Worm (Caenorhabditis elegans) whole organism, early embryonic: ENCODE measurements around the gene dpl-1.

Source experiments
- B0310.2 ChIP-seq: sonication (generic microtip); optimal IDR thresholded peaks from 2 replicates; lab custom pipeline; 2016; ENCODE audit warnings: mild to moderate bottlenecking, missing genetic modification characterization, missing compliant biosample characterization
- F13C5.2 ChIP-seq: sonication (generic microtip); optimal IDR thresholded peaks from 2 replicates; lab custom pipeline; 2017; ENCODE audit warnings: mild to moderate bottlenecking, missing genetic modification characterization, inconsistent platforms, missing compliant biosample characterization
- aly-1 ChIP-seq: sonication (generic microtip); optimal IDR thresholded peaks from 2 replicates; lab custom pipeline; 2016; ENCODE audit warnings: missing genetic modification characterization, missing compliant biosample characterization
- ama-1 ChIP-seq: fragments of 150-350 bp; optimal IDR thresholded peaks from 2 replicates; lab custom pipeline; 2014
- ceh-13 ChIP-seq: fragments of 200-800 bp; sonication (Bioruptor generic); optimal IDR thresholded peaks from 2 replicates; lab custom pipeline; 2018; ENCODE audit warnings: mild to moderate bottlenecking, missing genetic modification characterization, missing compliant biosample characterization
- ceh-36 ChIP-seq: sonication (generic microtip); optimal IDR thresholded peaks from 2 replicates; lab custom pipeline; 2016; ENCODE audit warnings: missing genetic modification characterization, inconsistent platforms, missing compliant biosample characterization
- ets-7 ChIP-seq: sonication (generic microtip); optimal IDR thresholded peaks from 2 replicates; lab custom pipeline; 2016; ENCODE audit warnings: missing genotype, missing genetic modification characterization, missing compliant biosample characterization
- flt-1 ChIP-seq: fragments of 200-800 bp; sonication (Bioruptor generic); IDR thresholded peaks from 2 replicates; pipeline ENCODE4 v1.3.6; 2022; ENCODE audit warnings: missing genetic modification characterization, missing compliant biosample characterization
- hmbx-1 ChIP-seq: sonication (generic microtip); optimal IDR thresholded peaks from 2 replicates; lab custom pipeline; 2016; ENCODE audit warnings: mild to moderate bottlenecking, missing genetic modification characterization, missing compliant biosample characterization
- hmg-4 ChIP-seq: fragments of 200-800 bp; sonication (Bioruptor generic); optimal IDR thresholded peaks from 2 replicates; lab custom pipeline; 2018; ENCODE audit warnings: mild to moderate bottlenecking, missing genetic modification characterization, missing compliant biosample characterization
- hnd-1 ChIP-seq: sonication (generic microtip); optimal IDR thresholded peaks from 2 replicates; lab custom pipeline; 2016; ENCODE audit warnings: missing genetic modification characterization, missing compliant biosample characterization
- pes-1 ChIP-seq: fragments of 200-800 bp; sonication (Bioruptor generic); IDR thresholded peaks from 2 replicates; pipeline ENCODE4 v1.3.6; 2022; ENCODE audit warnings: missing genetic modification reagents, missing genetic modification characterization, missing compliant biosample characterization
- scrt-1 ChIP-seq: fragments of 200-800 bp; sonication (Bioruptor generic); IDR thresholded peaks from 2 replicates; pipeline ENCODE4 v1.3.6; 2022; ENCODE audit warnings: missing genetic modification characterization, missing compliant biosample characterization
- sea-1 ChIP-seq: fragments of 200-800 bp; sonication (Bioruptor generic); conservative IDR thresholded peaks from 2 replicates; pipeline ENCODE4 v1.3.6; 2022; ENCODE audit warnings: missing genetic modification characterization, missing compliant biosample characterization
- tbx-11 ChIP-seq: fragments of 200-800 bp; sonication (Bioruptor generic); IDR thresholded peaks from 2 replicates; pipeline ENCODE4 v1.3.6; 2022; ENCODE audit warnings: missing genetic modification characterization, missing compliant biosample characterization
- tbx-37 ChIP-seq: fragments of 200-800 bp; sonication (Bioruptor generic); conservative IDR thresholded peaks from 2 replicates; pipeline ENCODE4 v1.3.6; 2022; ENCODE audit warnings: missing genetic modification reagents, missing genetic modification characterization, missing compliant biosample characterization
- tra-4 ChIP-seq: sonication (generic microtip); optimal IDR thresholded peaks from 2 replicates; lab custom pipeline; 2017; ENCODE audit warnings: missing genetic modification characterization, missing compliant biosample characterization

The dpl-1 gene

DNA sequence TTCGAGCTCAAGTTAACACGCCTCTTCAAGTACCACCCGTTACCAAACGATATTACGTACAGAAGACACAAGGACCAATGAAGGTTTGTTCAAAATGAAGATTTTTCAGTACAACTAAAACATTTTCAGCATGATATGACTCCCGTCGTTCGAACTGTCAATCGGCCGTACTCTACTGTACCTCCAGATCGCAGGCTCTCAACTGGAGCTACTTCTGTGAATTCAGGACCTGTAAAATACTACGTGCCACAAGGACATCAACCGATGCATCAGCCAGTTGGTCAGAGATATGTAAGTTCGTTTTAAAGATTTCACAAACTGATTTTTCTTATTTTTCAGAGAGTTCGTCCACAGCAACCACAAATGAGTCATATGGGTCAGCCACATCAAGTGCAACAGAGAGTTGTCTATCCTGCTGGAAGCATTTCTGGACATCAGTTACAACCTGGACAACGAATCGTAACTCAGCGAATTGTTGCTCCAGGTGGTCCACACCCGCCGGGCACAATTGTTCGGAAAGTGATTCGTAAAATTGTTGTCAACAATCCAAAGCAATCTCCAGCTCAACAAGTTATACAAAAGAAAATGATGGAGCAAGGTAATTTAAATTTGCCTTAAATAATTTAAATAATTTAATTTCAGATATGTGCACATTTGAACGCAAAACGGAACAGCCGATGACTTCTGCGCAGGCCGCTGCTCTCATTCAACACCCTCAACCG is 1.9 kb downstream of the dpl-1 start:
- TF ChIP-seq pes-1, result no peak
- no peak for TF ChIP-seq scrt-1 (GFP tag; lab: Robert Waterston, UW)
- TF ChIP-seq aly-1 (tag; lab: Kevin White, UChicago), result no peak
- no peak for TF ChIP-seq tbx-11 (GFP tag; lab: Robert Waterston, UW)
- TF ChIP-seq flt-1 (GFP tag; lab: Robert Waterston, UW), result no peak

DNA sequence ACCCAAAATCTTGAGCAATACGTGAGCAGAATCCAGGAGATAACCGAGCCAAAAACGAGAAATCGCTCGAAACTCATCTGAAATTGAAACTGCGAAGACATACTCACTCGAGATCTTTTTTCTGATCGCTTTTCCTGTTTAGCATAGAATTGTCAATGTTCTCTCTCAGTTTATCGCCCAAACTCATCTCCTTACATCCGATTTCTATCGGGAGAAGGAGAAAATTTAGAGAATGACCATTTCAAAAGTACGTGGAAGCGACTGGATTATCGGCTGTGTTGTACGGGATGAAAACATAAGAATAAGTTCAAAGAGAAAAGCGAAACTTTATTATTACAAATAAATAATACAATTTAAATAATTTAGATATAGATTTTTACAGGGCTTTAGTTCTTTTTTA is 3.1 kb downstream of the dpl-1 start, which contains the start of gene T23G7.2:
Gene T23G7.2, minus strand, starts transcription at position 101 of the 400 bp plus-strand sequence.
- TF ChIP-seq scrt-1 (GFP tag; lab: Robert Waterston, UW) (no peak), ceh-13 (GFP tag; lab: Kevin White, UChicago) (no peak), hnd-1 (tag; lab: Kevin White, UChicago) (no peak), flt-1 (GFP tag; lab: Robert Waterston, UW) (no peak)

DNA sequence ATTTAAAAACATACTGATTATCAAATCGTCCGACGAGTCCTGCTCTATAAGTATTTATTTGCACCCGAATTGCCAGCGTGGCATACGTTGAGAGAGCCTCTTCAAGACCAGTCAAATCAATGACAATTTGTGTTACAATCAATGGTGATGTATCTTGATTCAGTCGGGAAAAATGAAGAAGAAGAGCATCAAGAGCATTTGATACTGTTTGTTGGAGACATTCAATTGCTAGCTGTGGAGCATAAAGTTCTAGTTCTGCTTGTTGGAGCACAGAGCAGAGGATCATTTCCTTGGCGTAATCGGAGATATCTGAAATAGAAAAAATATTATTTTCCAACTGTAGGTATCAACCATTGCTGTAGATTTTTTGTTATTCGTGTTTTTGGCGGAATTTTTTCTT is 3.8 kb downstream of the dpl-1 start:
- no peak for TF ChIP-seq ceh-36 (tag; lab: Kevin White, UChicago)
- no peak for TF ChIP-seq ceh-13 (GFP tag; lab: Kevin White, UChicago)
- no peak for TF ChIP-seq ets-7

DNA sequence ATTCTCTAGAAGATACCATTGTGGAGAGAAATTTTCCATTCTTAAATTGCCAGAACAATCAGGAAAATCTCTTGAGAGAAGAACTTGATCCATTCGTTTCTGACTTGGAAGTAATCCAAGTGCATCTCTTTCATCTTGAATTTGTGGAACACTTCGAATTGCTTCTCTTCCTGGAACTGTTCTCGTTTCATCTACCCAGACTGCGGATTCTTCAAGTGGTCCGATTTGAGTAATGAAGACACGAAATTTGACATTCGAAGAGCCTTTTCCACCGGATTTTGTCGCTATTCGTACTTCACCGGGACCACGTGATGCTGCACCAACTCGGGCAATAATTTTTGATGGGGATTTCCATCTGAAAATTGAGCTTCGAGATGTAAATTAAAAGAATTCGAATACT is 6.8 kb downstream of the dpl-1 start:
- TF ChIP-seq pes-1 (no peak), tbx-11 (GFP tag; lab: Robert Waterston, UW) (no peak), hmg-4 (GFP tag; lab: Kevin White, UChicago) (no peak), ama-1 (lab: Kevin White, UChicago) (no peak), aly-1 (tag; lab: Kevin White, UChicago) (no peak), ceh-13 (GFP tag; lab: Kevin White, UChicago) (no peak), tbx-37 (no peak), hmbx-1 (tag; lab: Kevin White, UChicago) (no peak)

DNA sequence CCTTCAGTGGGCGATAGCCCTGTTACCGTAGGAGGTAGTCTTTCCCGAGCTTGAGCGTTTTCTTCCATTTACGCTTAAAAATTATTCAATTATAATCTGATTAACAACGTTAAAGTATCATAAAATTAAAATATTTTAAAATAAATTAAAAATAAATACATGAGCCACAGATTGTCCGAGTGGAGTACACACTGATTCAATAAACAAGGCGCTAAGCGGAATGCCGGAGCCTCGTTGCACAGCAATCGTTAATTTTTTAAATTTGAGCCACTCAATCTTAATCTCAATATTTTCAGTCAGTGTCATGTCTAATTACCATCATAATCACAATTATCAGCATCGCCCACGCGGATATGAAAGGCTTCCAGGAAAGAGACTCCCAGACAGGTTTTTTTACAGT is 7.4 kb downstream of the dpl-1 start, which contains the start of the genes sec-5 and pir-1:
Gene sec-5, minus strand, starts transcription at position 73 of the 400 bp plus-strand sequence.
Gene pir-1, plus strand, starts transcription at position 221 of the 400 bp plus-strand sequence.
- peak; percentile 26 for TF ChIP-seq F13C5.2 (tag; lab: Kevin White, UChicago)
- no peak for TF ChIP-seq ceh-36 (tag; lab: Kevin White, UChicago)

DNA sequence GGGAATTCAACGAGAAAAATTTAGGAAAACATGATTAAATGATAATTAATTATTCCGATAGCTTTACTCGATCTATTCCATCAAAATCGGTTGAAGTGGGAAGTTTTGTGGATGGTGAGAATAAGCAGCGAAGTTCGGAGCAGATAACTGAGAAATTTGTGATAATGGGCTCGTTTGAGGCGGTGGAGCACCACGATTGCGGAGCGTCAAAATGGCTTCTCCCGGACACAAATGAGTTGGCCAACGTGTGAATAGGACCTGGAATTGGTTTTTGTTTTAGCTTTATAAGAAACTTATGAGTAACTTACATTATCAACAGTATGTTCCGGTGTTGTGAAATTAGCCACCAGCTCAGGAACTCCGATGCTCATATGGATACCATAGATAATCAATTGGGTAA is 9.1 kb downstream of the dpl-1 start:
- TF ChIP-seq tra-4, result no peak
- TF ChIP-seq ama-1 (lab: Kevin White, UChicago), result no peak
- TF ChIP-seq ceh-13 (GFP tag; lab: Kevin White, UChicago), result no peak
- TF ChIP-seq ets-7, result no peak
- TF ChIP-seq hmbx-1 (tag; lab: Kevin White, UChicago), result no peak
- TF ChIP-seq pes-1, result no peak
- TF ChIP-seq aly-1 (tag; lab: Kevin White, UChicago), result no peak

DNA sequence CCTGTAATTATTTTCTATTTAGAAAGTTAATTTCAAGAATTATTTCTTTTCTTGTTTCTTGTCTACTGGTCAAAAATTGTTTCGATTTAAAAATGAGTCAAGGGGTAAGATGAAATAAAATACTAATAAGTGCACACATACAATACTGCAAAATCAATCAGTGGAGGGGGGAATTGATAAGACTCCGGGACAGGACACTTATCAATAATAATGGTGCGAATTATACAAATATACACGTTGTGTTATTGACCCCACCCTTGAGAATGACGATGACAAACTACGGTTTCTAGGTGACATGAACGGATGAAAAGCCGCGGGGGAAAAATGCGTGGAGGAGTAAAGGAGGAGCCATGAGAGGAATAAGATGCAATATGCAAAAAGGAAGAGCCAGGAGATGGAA is 11.4 kb downstream of the dpl-1 start:
- no peak for TF ChIP-seq sea-1 (GFP tag; lab: Robert Waterston, UW)

DNA sequence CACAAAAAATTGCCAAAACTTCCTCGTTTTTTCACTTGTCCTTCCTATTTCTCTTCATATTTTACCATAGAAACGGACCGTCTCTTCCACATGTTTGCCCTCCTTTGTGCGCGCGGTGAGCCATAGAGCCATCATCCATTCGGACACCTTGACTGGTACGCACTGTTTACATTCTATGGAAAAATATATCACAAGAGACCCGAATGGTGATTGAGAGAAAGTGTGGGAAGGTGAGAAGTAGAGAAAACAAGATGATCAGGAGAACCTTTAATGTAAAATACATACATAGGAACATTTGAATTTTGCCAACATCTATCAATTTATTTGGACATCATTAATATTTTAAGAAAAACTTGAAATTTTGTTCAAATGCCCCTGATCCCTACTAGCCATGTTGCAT is 16.2 kb downstream of the dpl-1 start:
- TF ChIP-seq aly-1 (tag; lab: Kevin White, UChicago) (no peak), pes-1 (no peak), hmbx-1 (tag; lab: Kevin White, UChicago) (no peak), tbx-11 (GFP tag; lab: Robert Waterston, UW) (no peak), ama-1 (lab: Kevin White, UChicago) (no peak)

DNA sequence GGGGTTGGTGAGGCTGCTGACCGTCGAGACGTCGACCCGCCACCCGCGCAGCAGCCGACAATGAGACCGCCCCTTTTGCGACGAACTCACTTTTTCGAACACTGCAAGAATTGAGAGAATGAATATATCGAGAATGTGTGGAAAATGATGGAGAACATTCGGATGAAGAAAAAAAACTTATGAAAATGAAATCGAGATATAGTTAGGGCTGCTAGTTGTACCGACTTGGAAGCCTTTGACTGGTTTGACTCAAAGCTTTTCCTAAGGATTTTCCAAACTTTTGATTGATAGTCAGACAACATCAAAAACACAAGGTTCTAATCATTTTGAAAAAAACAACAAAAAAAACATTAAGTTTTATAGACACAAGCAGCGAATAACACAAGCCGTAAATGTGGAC is 18.7 kb downstream of the dpl-1 start, which contains the start of gene sym-2:
Gene sym-2, minus strand, starts transcription at position 101 of the 400 bp plus-strand sequence.
- TF ChIP-seq pes-1, result no peak
- no peak for TF ChIP-seq F13C5.2 (tag; lab: Kevin White, UChicago)
- no peak for TF ChIP-seq ceh-13 (GFP tag; lab: Kevin White, UChicago)
- no peak for TF ChIP-seq ama-1 (lab: Kevin White, UChicago)
- no peak for TF ChIP-seq hmg-4 (GFP tag; lab: Kevin White, UChicago)
- no peak for TF ChIP-seq B0310.2 (tag; lab: Kevin White, UChicago)
- no peak for TF ChIP-seq ceh-36 (tag; lab: Kevin White, UChicago)
- no peak for TF ChIP-seq sea-1 (GFP tag; lab: Robert Waterston, UW)
- no peak for TF ChIP-seq hmbx-1 (tag; lab: Kevin White, UChicago)
- TF ChIP-seq flt-1 (GFP tag; lab: Robert Waterston, UW), result no peak
- TF ChIP-seq ets-7, result no peak
- TF ChIP-seq tbx-37, result no peak
- no peak for TF ChIP-seq tra-4
- no peak for TF ChIP-seq tbx-11 (GFP tag; lab: Robert Waterston, UW)
- no peak for TF ChIP-seq hnd-1 (tag; lab: Kevin White, UChicago)
- no peak for TF ChIP-seq scrt-1 (GFP tag; lab: Robert Waterston, UW)
- no peak for TF ChIP-seq aly-1 (tag; lab: Kevin White, UChicago)
